Worm (Caenorhabditis elegans): Measurements from ENCODE around the gene nhr-129.

Gene nhr-129

ce11 chrV:13288881-13289280, 41.9 kb downstream of the nhr-129 start:
- TF ChIP-seq ceh-82 (tag; optimal IDR thresholded peaks at IDR 0.05) (no peak), crh-2 (tag; optimal IDR thresholded peaks at IDR 0.05) (no peak), mdl-1 (tag; optimal IDR thresholded peaks at IDR 0.05) (no peak), snpc-4 (tag; optimal IDR thresholded peaks at IDR 0.05) (no peak), lin-13 (GFP tag; optimal IDR thresholded peaks at IDR 0.05) (no peak), mab-5 (tag; optimal IDR thresholded peaks at IDR 0.05) (peak; percentile 6), ceh-16 (tag; optimal IDR thresholded peaks at IDR 0.05) (no peak), nhr-6 (tag; optimal IDR thresholded peaks at IDR 0.05) (no peak), sma-3 (GFP tag; optimal IDR thresholded peaks at IDR 0.05) (no peak), F13H6.1 (tag; optimal IDR thresholded peaks at IDR 0.05) (peak; percentile 37), nhr-77 (tag; optimal IDR thresholded peaks at IDR 0.05) (no peak), R02D3.7 (tag; optimal IDR thresholded peaks at IDR 0.05) (no peak), nhr-129 (tag; optimal IDR thresholded peaks at IDR 0.05) (peak; percentile 1), Y55F3AM.14 (GFP tag; optimal IDR thresholded peaks at IDR 0.05) (no peak), alr-1 (tag; optimal IDR thresholded peaks at IDR 0.05) (no peak), C34F6.9 (tag; optimal IDR thresholded peaks at IDR 0.05) (peak; percentile 8), ZK546.5 (tag; optimal IDR thresholded peaks at IDR 0.05) (no peak), fos-1 (tag; optimal IDR thresholded peaks at IDR 0.05) (no peak), zag-1 (tag; optimal IDR thresholded peaks at IDR 0.05) (no peak), elt-1 (tag; optimal IDR thresholded peaks at IDR 0.05) (no peak), sem-4 (tag; optimal IDR thresholded peaks at IDR 0.05) (no peak), skn-1 (tag; optimal IDR thresholded peaks at IDR 0.05) (no peak), nhr-12 (tag; optimal IDR thresholded peaks at IDR 0.05) (no peak), aly-2 (tag; optimal IDR thresholded peaks at IDR 0.05) (no peak), egl-27 (tag; optimal IDR thresholded peaks at IDR 0.05) (no peak), sma-9 (GFP tag; optimal IDR thresholded peaks at IDR 0.05) (no peak), sma-9 (tag; optimal IDR thresholded peaks at IDR 0.05) (no peak), nhr-21 (tag; optimal IDR thresholded peaks at IDR 0.05) (no peak), blmp-1 (tag; optimal IDR thresholded peaks at IDR 0.05; ENCODE audit: insufficient read depth) (no peak), mbf-1 (tag; optimal IDR thresholded peaks at IDR 0.05) (no peak), dmd-4 (tag; optimal IDR thresholded peaks at IDR 0.05) (no peak), nhr-237 (tag; optimal IDR thresholded peaks at IDR 0.05) (no peak), nhr-10 (tag; optimal IDR thresholded peaks at IDR 0.05) (no peak), unc-39 (tag; optimal IDR thresholded peaks at IDR 0.05) (no peak), unc-55 (GFP tag; optimal IDR thresholded peaks at IDR 0.05) (no peak), nhr-25 (tag; optimal IDR thresholded peaks at IDR 0.05) (no peak), lsy-2 (tag; optimal IDR thresholded peaks at IDR 0.05) (peak in 1 of 2 experiments; percentile 17), lin-39 (tag; optimal IDR thresholded peaks at IDR 0.05) (no peak)

ce11 chrV:13286525-13286924, 44.3 kb downstream of the nhr-129 start:
- TF ChIP-seq egl-27 (tag; optimal IDR thresholded peaks at IDR 0.05): no peak
- no peak for TF ChIP-seq elt-3 (tag; optimal IDR thresholded peaks at IDR 0.05)
- TF ChIP-seq dmd-4 (tag; optimal IDR thresholded peaks at IDR 0.05): no peak
- TF ChIP-seq mab-5 (tag; optimal IDR thresholded peaks at IDR 0.05): no peak
- no peak for TF ChIP-seq nhr-11 (tag; optimal IDR thresholded peaks at IDR 0.05)
- TF ChIP-seq peb-1 (tag; optimal IDR thresholded peaks at IDR 0.05): no peak
- no peak for TF ChIP-seq ama-1 (optimal IDR thresholded peaks at IDR 0.05)
- no peak for TF ChIP-seq unc-62 (GFP tag; optimal IDR thresholded peaks at IDR 0.05)
- no peak for TF ChIP-seq elt-1 (tag; optimal IDR thresholded peaks at IDR 0.05)
- TF ChIP-seq sma-9 (GFP tag; optimal IDR thresholded peaks at IDR 0.05): no peak
- TF ChIP-seq sma-9 (tag; optimal IDR thresholded peaks at IDR 0.05): no peak
- no peak for TF ChIP-seq skn-1 (tag; optimal IDR thresholded peaks at IDR 0.05)
- no peak for TF ChIP-seq lin-39 (tag; optimal IDR thresholded peaks at IDR 0.05)

ce11 chrV:13285284-13285683, 45.5 kb downstream of the nhr-129 start:
- TF ChIP-seq mab-5 (tag; optimal IDR thresholded peaks at IDR 0.05) (no peak), nhr-6 (tag; optimal IDR thresholded peaks at IDR 0.05) (no peak), sma-9 (GFP tag; optimal IDR thresholded peaks at IDR 0.05) (peak; percentile 48), sma-9 (tag; optimal IDR thresholded peaks at IDR 0.05) (no peak), lsy-2 (tag; optimal IDR thresholded peaks at IDR 0.05) (peak in 1 of 2 experiments; percentile 28), ZK546.5 (tag; optimal IDR thresholded peaks at IDR 0.05) (no peak), skn-1 (tag; optimal IDR thresholded peaks at IDR 0.05) (no peak), sem-4 (tag; optimal IDR thresholded peaks at IDR 0.05) (peak; percentile 14)

All from whole organism, L2 larva.